Fruit fly (Drosophila melanogaster): ENCODE results near the gene CG14414.
A peak's percentile ranks its signal among the peaks of the same experiment; 100 is the strongest.

Gene CG14414

dm6 chrX:14602421-14602846, 22.0 kb downstream of the CG14414 start, which contains the start of gene sbm (continued):
- peak; percentile 74 for TF ChIP-seq crol (GFP tag; IDR thresholded peaks at IDR 0.05)
- TF ChIP-seq inv (GFP tag; IDR thresholded peaks at IDR 0.05; ENCODE audit: partially characterized antibody), result peak; percentile 50; the same call in 1 of the 2 replicates
- TF ChIP-seq CrebB (tag; optimal IDR thresholded peaks at IDR 0.05), result peak; percentile 18
- TF ChIP-seq crp (GFP tag; optimal IDR thresholded peaks at IDR 0.05), result no peak
- peak; percentile 59 for TF ChIP-seq pum (GFP tag; optimal IDR thresholded peaks at IDR 0.05)
- no peak for TF ChIP-seq CG43689 (GFP tag; IDR thresholded peaks at IDR 0.05)
- TF ChIP-seq CG13296 (GFP tag; optimal IDR thresholded peaks at IDR 0.05), result no peak
- no peak for TF ChIP-seq CG42726 (GFP tag; IDR thresholded peaks at IDR 0.05; ENCODE audit: partially characterized antibody)
- TF ChIP-seq CG6654 (GFP tag; optimal IDR thresholded peaks at IDR 0.05), result no peak
- no peak for TF ChIP-seq org-1 (GFP tag; optimal IDR thresholded peaks at IDR 0.05)
- no peak for TF ChIP-seq CG9437 (GFP tag; optimal IDR thresholded peaks at IDR 0.05)
- peak; percentile 70; the same call in 2 of the 3 replicates for TF ChIP-seq mld (GFP tag; IDR thresholded peaks at IDR 0.05; ENCODE audit: partially characterized antibody)
- no peak for TF ChIP-seq disco-r (GFP tag; optimal IDR thresholded peaks at IDR 0.05)
- TF ChIP-seq CG12219 (GFP tag; optimal IDR thresholded peaks at IDR 0.05), result no peak
- TF ChIP-seq ro (GFP tag; IDR thresholded peaks at IDR 0.05), result no peak
- TF ChIP-seq vvl (GFP tag; IDR thresholded peaks at IDR 0.05), result peak; percentile 63
- TF ChIP-seq sna (GFP tag; IDR thresholded peaks at IDR 0.05; ENCODE audit: partially characterized antibody), result peak; percentile 61; the same call in 1 of the 2 replicates
- TF ChIP-seq CG13624 (GFP tag; optimal IDR thresholded peaks at IDR 0.05), result peak; percentile 44
- no peak for TF ChIP-seq Sry-β (GFP tag; optimal IDR thresholded peaks at IDR 0.05)
- TF ChIP-seq Lhr (GFP tag; optimal IDR thresholded peaks at IDR 0.05), result no peak
- TF ChIP-seq Scr (GFP tag; IDR thresholded peaks at IDR 0.05; ENCODE audit: partially characterized antibody), result peak; percentile 64
- no peak for TF ChIP-seq exex (tag; optimal IDR thresholded peaks at IDR 0.05)
- TF ChIP-seq CG6689 (GFP tag; IDR thresholded peaks at IDR 0.05), result peak; percentile 27; the same call in 1 of the 2 replicates
- no peak for TF ChIP-seq tup (GFP tag; optimal IDR thresholded peaks at IDR 0.05)
- no peak for TF ChIP-seq ftz-f1 (GFP tag; optimal IDR thresholded peaks at IDR 0.05)
- no peak; the same call in 2 of the 3 replicates for TF ChIP-seq H15 (GFP tag; IDR thresholded peaks at IDR 0.05)
- TF ChIP-seq Atf-2 (GFP tag; optimal IDR thresholded peaks at IDR 0.05), result peak; percentile 0
- TF ChIP-seq Atf6 (GFP tag; IDR thresholded peaks at IDR 0.05), result peak; percentile 57
- peak; percentile 73 for TF ChIP-seq CG13287 (GFP tag; IDR thresholded peaks at IDR 0.05; ENCODE audit: partially characterized antibody)
- TF ChIP-seq ATbp (GFP tag; optimal IDR thresholded peaks at IDR 0.05), result no peak
- no peak for TF ChIP-seq CG11398 (GFP tag; optimal IDR thresholded peaks at IDR 0.05)
- no peak for TF ChIP-seq NK7.1 (GFP tag; optimal IDR thresholded peaks at IDR 0.05)
- peak; percentile 49 for TF ChIP-seq pho (GFP tag; optimal IDR thresholded peaks at IDR 0.05)
- no peak for TF ChIP-seq Kr (GFP tag; optimal IDR thresholded peaks at IDR 0.05)
- peak; percentile 9 for TF ChIP-seq fd96Cb (tag; optimal IDR thresholded peaks at IDR 0.05)
- peak; percentile 23 for TF ChIP-seq Six4 (GFP tag; optimal IDR thresholded peaks at IDR 0.05)
- 0 out of 2 replicates have a peak, but pooled peaks have one; percentile 42 for TF ChIP-seq Awh (GFP tag; IDR thresholded peaks at IDR 0.05)
- peak; percentile 80 for TF ChIP-seq CG7963 (GFP tag; IDR thresholded peaks at IDR 0.05; ENCODE audit: partially characterized antibody)
- TF ChIP-seq CG2678 (tag; optimal IDR thresholded peaks at IDR 0.05), result peak; percentile 28
- TF ChIP-seq CG3281 (GFP tag; optimal IDR thresholded peaks at IDR 0.05), result peak; percentile 38
- TF ChIP-seq Mad (GFP tag; optimal IDR thresholded peaks at IDR 0.05), result no peak
- no peak for TF ChIP-seq Bteb2 (GFP tag; optimal IDR thresholded peaks at IDR 0.05)
- TF ChIP-seq CG6254 (GFP tag; optimal IDR thresholded peaks at IDR 0.05), result no peak
- no peak for TF ChIP-seq CG11085 (GFP tag; IDR thresholded peaks at IDR 0.05)
- TF ChIP-seq gfzf (GFP tag; optimal IDR thresholded peaks at IDR 0.05), result peak; percentile 13
- TF ChIP-seq kah (GFP tag; optimal IDR thresholded peaks at IDR 0.05), result no peak
- no peak for TF ChIP-seq twi (tag; optimal IDR thresholded peaks at IDR 0.05)
- TF ChIP-seq CG5180 (GFP tag; optimal IDR thresholded peaks at IDR 0.05), result no peak
- TF ChIP-seq ato (GFP tag; IDR thresholded peaks at IDR 0.05; ENCODE audit: partially characterized antibody), result peak; percentile 79
- no peak for TF ChIP-seq mirr (GFP tag; optimal IDR thresholded peaks at IDR 0.05)

Measured in whole organism, embryonic.